Worm (Caenorhabditis elegans): ENCODE data around the gene B0034.2.

DNA sequence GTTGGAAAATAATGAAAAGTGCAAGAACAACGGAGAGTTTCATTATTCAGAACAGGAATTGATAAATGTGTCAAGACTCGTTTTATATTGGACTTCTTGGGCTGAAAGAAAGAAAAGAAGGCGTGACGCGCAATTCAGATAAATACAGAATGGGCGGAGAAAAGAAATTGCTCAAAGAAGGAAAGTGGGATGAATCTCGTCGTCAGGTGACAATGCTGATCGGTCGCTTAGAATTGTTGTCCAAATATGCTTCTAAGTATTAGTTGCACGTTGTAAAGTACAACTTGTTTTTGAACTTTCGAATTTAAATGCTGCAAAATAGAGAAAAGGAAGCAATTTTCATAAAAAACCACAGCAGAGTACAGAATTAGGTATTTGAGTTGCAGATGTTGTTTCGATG lies 46.5 kb upstream of the B0034.2 start, which contains the start of gene ins-3:
- TF ChIP-seq dao-5 (tag; optimal IDR thresholded peaks at IDR 0.05) = no peak
- no peak for TF ChIP-seq him-1 (tag; optimal IDR thresholded peaks at IDR 0.05)
- no peak for TF ChIP-seq W03F9.2 (tag; optimal IDR thresholded peaks at IDR 0.05)

Measured in whole organism, L4/young adult.